Fruit fly (Drosophila melanogaster): Measurements from ENCODE around the gene Gas41.
A peak's percentile ranks its signal among the peaks of the same experiment; 100 is the strongest.

Gas41 gene

dm6 chr2L:6907761-6908160, 42.2 kb downstream of the Gas41 start, which contains the start of the genes Polr1F and Rat1 (continued):
- TF ChIP-seq hkb (optimal IDR thresholded peaks at IDR 0.05) (no peak), hkb (GFP tag; IDR thresholded peaks at IDR 0.05) (no peak), CG12769 (tag; optimal IDR thresholded peaks at IDR 0.05) (no peak), z (GFP tag; IDR thresholded peaks at IDR 0.05) (no peak), Eip74EF (GFP tag; optimal IDR thresholded peaks at IDR 0.05) (no peak), hb (GFP tag; IDR thresholded peaks at IDR 0.05; ENCODE audit: partially characterized antibody) (no peak), CG10654 (GFP tag; optimal IDR thresholded peaks at IDR 0.05) (peak; percentile 29), croc (GFP tag; conservative IDR thresholded peaks at IDR 0.05) (no peak), CG13894 (tag; optimal IDR thresholded peaks at IDR 0.05) (no peak), amos (GFP tag; IDR thresholded peaks at IDR 0.05; ENCODE audit: partially characterized antibody) (no peak), tap (tag; optimal IDR thresholded peaks at IDR 0.05) (no peak), CG4854 (GFP tag; optimal IDR thresholded peaks at IDR 0.05) (no peak), CG2889 (GFP tag; IDR thresholded peaks at IDR 0.05) (no peak), Kr (GFP tag; optimal IDR thresholded peaks at IDR 0.05) (no peak), CG4730 (GFP tag; IDR thresholded peaks at IDR 0.05) (no peak), CG17612 (GFP tag; IDR thresholded peaks at IDR 0.05) (no peak), CG11456 (GFP tag; IDR thresholded peaks at IDR 0.05) (no peak), lola (GFP tag; optimal IDR thresholded peaks at IDR 0.05) (no peak), Ssrp (tag; optimal IDR thresholded peaks at IDR 0.05) (no peak), CG8359 (GFP tag; optimal IDR thresholded peaks at IDR 0.05; ENCODE audit: borderline replicate concordance) (no peak), Antp (GFP tag; optimal IDR thresholded peaks at IDR 0.05) (peak; percentile 27), CG6765 (GFP tag; optimal IDR thresholded peaks at IDR 0.05) (no peak), run (tag; optimal IDR thresholded peaks at IDR 0.05) (peak; percentile 7), MESR4 (GFP tag; optimal IDR thresholded peaks at IDR 0.05) (peak; percentile 47), CG6791 (GFP tag; IDR thresholded peaks at IDR 0.05; ENCODE audit: partially characterized antibody) (no peak), CG14860 (GFP tag; IDR thresholded peaks at IDR 0.05; ENCODE audit: partially characterized antibody) (no peak), abd-A (tag; optimal IDR thresholded peaks at IDR 0.05) (no peak), CG1792 (GFP tag; optimal IDR thresholded peaks at IDR 0.05) (no peak), dati (GFP tag; IDR thresholded peaks at IDR 0.05) (no peak), CG8944 (GFP tag; optimal IDR thresholded peaks at IDR 0.05) (peak; percentile 18), bigmax (GFP tag; optimal IDR thresholded peaks at IDR 0.05) (no peak), cas (GFP tag; IDR thresholded peaks at IDR 0.05) (no peak), CG7372 (GFP tag; IDR thresholded peaks at IDR 0.05) (no peak), CG4404 (GFP tag; IDR thresholded peaks at IDR 0.05) (no peak), CG17186 (GFP tag; optimal IDR thresholded peaks at IDR 0.05) (peak; percentile 28), knrl (GFP tag; IDR thresholded peaks at IDR 0.05; ENCODE audit: partially characterized antibody) (peak; percentile 20; the same call in 1 of the 3 replicates), oc (tag; optimal IDR thresholded peaks at IDR 0.05) (no peak), CG1602 (GFP tag; optimal IDR thresholded peaks at IDR 0.05) (no peak), yki (optimal IDR thresholded peaks at IDR 0.05) (no peak), inv (GFP tag; IDR thresholded peaks at IDR 0.05; ENCODE audit: partially characterized antibody) (no peak), CG12659 (GFP tag; optimal IDR thresholded peaks at IDR 0.05) (peak; percentile 45), NC2β (GFP tag; optimal IDR thresholded peaks at IDR 0.05) (no peak), dan (GFP tag; IDR thresholded peaks at IDR 0.05) (no peak), CG8924 (tag; optimal IDR thresholded peaks at IDR 0.05) (peak; percentile 39), br (optimal IDR thresholded peaks at IDR 0.05) (no peak), Dad (GFP tag; optimal IDR thresholded peaks at IDR 0.05) (peak; percentile 2), CHES-1-like (GFP tag; optimal IDR thresholded peaks at IDR 0.05) (no peak), Hmx (GFP tag; optimal IDR thresholded peaks at IDR 0.05) (no peak), BEAF-32 (GFP tag; optimal IDR thresholded peaks at IDR 0.05) (peak; percentile 42), kah (GFP tag; optimal IDR thresholded peaks at IDR 0.05) (no peak), tin (GFP tag; optimal IDR thresholded peaks at IDR 0.05) (peak; percentile 15), CG11723 (GFP tag; optimal IDR thresholded peaks at IDR 0.05) (no peak)

Data from whole organism, embryonic.